Worm (Caenorhabditis elegans): ENCODE data around the gene srh-35.

ce11 chrV:443193-443592 lies 5.8 kb downstream of the srh-35 start, which contains the start of gene srh-33:
- no peak for TF ChIP-seq mdl-1 (tag; optimal IDR thresholded peaks at IDR 0.05)
- no peak for TF ChIP-seq aly-2 (tag; optimal IDR thresholded peaks at IDR 0.05)
- TF ChIP-seq F44E2.7 (GFP tag; IDR thresholded peaks at IDR 0.05), result no peak
- TF ChIP-seq lsy-2 (tag; optimal IDR thresholded peaks at IDR 0.05), result no peak
- TF ChIP-seq zag-1 (tag; optimal IDR thresholded peaks at IDR 0.05), result no peak
- no peak for TF ChIP-seq unc-62 (GFP tag; optimal IDR thresholded peaks at IDR 0.05 in 1 of 2)
- TF ChIP-seq unc-62 (tag; optimal IDR thresholded peaks at IDR 0.05), result no peak
- no peak for TF ChIP-seq dmd-9 (GFP tag; IDR thresholded peaks at IDR 0.05)
